ENCODE assay signal across 2 worm cellular contexts in the genomic region with DNA sequence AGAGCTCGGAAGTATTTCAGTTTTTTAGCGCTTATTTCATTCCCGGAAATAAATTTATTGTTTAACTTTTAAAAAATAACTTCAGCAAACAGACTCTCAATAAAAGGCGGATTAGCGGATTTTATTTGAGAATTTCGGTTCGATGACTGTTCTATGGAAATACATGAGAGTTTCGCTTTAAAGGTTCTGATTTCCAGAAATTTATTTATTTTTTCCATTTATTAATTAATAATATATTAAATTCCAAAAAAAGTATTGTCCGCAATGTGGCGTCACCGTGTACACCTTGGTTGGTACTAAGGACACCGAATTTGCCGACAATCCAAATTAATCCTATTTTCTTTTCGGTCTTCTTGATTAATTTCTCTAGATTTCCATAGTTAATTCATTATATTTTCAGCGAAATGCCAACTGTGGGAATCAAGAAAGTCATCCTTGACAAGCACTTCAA.
TF ChIP-seq lines count a peak whose summit lies in the region.

fars-3 (plus strand) TSS at position 401 of the 451 bp plus-strand sequence.

TF ChIP-seq in whole organism, L1 larva, 84 proteins besides CTCF, POLR2A, EP300 and RAD21 (continued from another document):
- TF ChIP-seq aly-2 (tag; optimal IDR thresholded peaks at IDR 0.05; lab: Kevin White, UChicago) (peak; percentile 46), blmp-1 (tag; optimal IDR thresholded peaks at IDR 0.05; lab: Kevin White, UChicago) (peak; percentile 52), mab-9 (GFP tag; IDR thresholded peaks at IDR 0.05; lab: Robert Waterston, UW) (no peak), unc-30 (tag; optimal IDR thresholded peaks at IDR 0.05; lab: Kevin White, UChicago) (no peak), xbp-1 (tag; optimal IDR thresholded peaks at IDR 0.05; lab: Kevin White, UChicago) (peak; percentile 13), efl-1 (optimal IDR thresholded peaks at IDR 0.05; lab: Kevin White, UChicago) (peak; percentile 1 to 8), efl-1 (GFP tag; optimal IDR thresholded peaks at IDR 0.05 in 1 of 2; lab: Kevin White, UChicago) (peak in 1 of 2 experiments; percentile 36)

TF ChIP-seq in whole organism, young adult, 124 proteins besides CTCF, POLR2A, EP300 and RAD21 (continued from another document):
- TF ChIP-seq rpc-1 (optimal IDR thresholded peaks at IDR 0.05; lab: Kevin White, UChicago) (no peak), rpc-1 (tag; optimal IDR thresholded peaks at IDR 0.05; lab: Kevin White, UChicago) (no peak), cebp-2 (GFP tag; IDR thresholded peaks at IDR 0.05; lab: Robert Waterston, UW) (no peak), lsl-1 (GFP tag; optimal IDR thresholded peaks at IDR 0.05; lab: Kevin White, UChicago) (peak; percentile 2), ama-1 (optimal IDR thresholded peaks at IDR 0.05; lab: Kevin White, UChicago) (no peak), ama-1 (GFP tag; optimal IDR thresholded peaks at IDR 0.05; lab: Kevin White, UChicago) (peak; percentile 16 to 68), lin-54 (GFP tag; optimal IDR thresholded peaks at IDR 0.05; lab: Kevin White, UChicago) (peak; percentile 61), snpc-3.4 (tag; optimal IDR thresholded peaks at IDR 0.05; lab: Kevin White, UChicago) (peak; percentile 57), Y67H2A.10 (GFP tag; conservative IDR thresholded peaks at IDR 0.05; lab: Robert Waterston, UW) (0 out of 2 replicates have a peak, but pooled peaks have one; percentile 32), egrh-3 (GFP tag; IDR thresholded peaks at IDR 0.05; lab: Robert Waterston, UW) (no peak), egl-44 (GFP tag; IDR thresholded peaks at IDR 0.05; lab: Robert Waterston, UW) (no peak), hsf-1 (GFP tag; IDR thresholded peaks at IDR 0.05; lab: Robert Waterston, UW) (peak; percentile 81), ccch-3 (GFP tag; optimal IDR thresholded peaks at IDR 0.05; lab: Kevin White, UChicago) (no peak), mxl-1 (tag; optimal IDR thresholded peaks at IDR 0.05; lab: Kevin White, UChicago) (no peak), F57A8.1 (GFP tag; optimal IDR thresholded peaks at IDR 0.05; lab: Kevin White, UChicago) (no peak), snpc-1.3 (tag; optimal IDR thresholded peaks at IDR 0.05; lab: Kevin White, UChicago; ENCODE audit: insufficient read depth) (no peak), athp-1 (tag; optimal IDR thresholded peaks at IDR 0.05; lab: Kevin White, UChicago) (peak; percentile 57), rec-8 (tag; optimal IDR thresholded peaks at IDR 0.05; lab: Kevin White, UChicago) (no peak), sea-2 (GFP tag; IDR thresholded peaks at IDR 0.05; lab: Robert Waterston, UW) (no peak), unc-62 (GFP tag; optimal IDR thresholded peaks at IDR 0.05; lab: Kevin White, UChicago) (no peak), ztf-6 (GFP tag; IDR thresholded peaks at IDR 0.05; lab: Robert Waterston, UW) (0 out of 2 replicates have a peak, but pooled peaks have one; percentile 6), Y79H2A.3 (GFP tag; conservative IDR thresholded peaks at IDR 0.05; lab: Robert Waterston, UW) (peak; percentile 60; the same call in 1 of the 2 replicates), T26A5.8 (tag; optimal IDR thresholded peaks at IDR 0.05; lab: Kevin White, UChicago) (peak; percentile 0), mes-4 (tag; optimal IDR thresholded peaks at IDR 0.05; lab: Kevin White, UChicago) (no peak), B0019.2 (GFP tag; conservative IDR thresholded peaks at IDR 0.05; lab: Robert Waterston, UW) (no peak), zim-3 (tag; optimal IDR thresholded peaks at IDR 0.05; lab: Kevin White, UChicago) (no peak), ceh-27 (GFP tag; optimal IDR thresholded peaks at IDR 0.05; lab: Kevin White, UChicago) (no peak), B0261.1 (tag; optimal IDR thresholded peaks at IDR 0.05; lab: Kevin White, UChicago) (no peak), F22D6.2 (tag; optimal IDR thresholded peaks at IDR 0.05; lab: Kevin White, UChicago) (no peak), T07F8.4 (tag; optimal IDR thresholded peaks at IDR 0.05; lab: Kevin White, UChicago) (no peak), ceh-100 (GFP tag; IDR thresholded peaks at IDR 0.05; lab: Robert Waterston, UW) (no peak), egl-18 (GFP tag; IDR thresholded peaks at IDR 0.05; lab: Robert Waterston, UW) (no peak), F49E8.2 (tag; optimal IDR thresholded peaks at IDR 0.05; lab: Kevin White, UChicago; ENCODE audit: insufficient read depth) (no peak), let-607 (tag; optimal IDR thresholded peaks at IDR 0.05; lab: Kevin White, UChicago) (no peak), chd-7 (tag; optimal IDR thresholded peaks at IDR 0.05; lab: Kevin White, UChicago) (no peak), ztf-26 (tag; optimal IDR thresholded peaks at IDR 0.05; lab: Kevin White, UChicago) (no peak), akir-1 (GFP tag; optimal IDR thresholded peaks at IDR 0.05; lab: Kevin White, UChicago) (no peak), ets-4 (GFP tag; optimal IDR thresholded peaks at IDR 0.05; lab: Kevin White, UChicago) (no peak), somi-1 (GFP tag; optimal IDR thresholded peaks at IDR 0.05; lab: Kevin White, UChicago) (no peak), madf-8 (GFP tag; conservative IDR thresholded peaks at IDR 0.05; lab: Robert Waterston, UW) (peak; percentile 15; the same call in 1 of the 2 replicates), ztf-3 (GFP tag; optimal IDR thresholded peaks at IDR 0.05; lab: Kevin White, UChicago) (no peak), B0035.1 (tag; optimal IDR thresholded peaks at IDR 0.05; lab: Kevin White, UChicago) (peak; percentile 46), nfya-2 (GFP tag; IDR thresholded peaks at IDR 0.05; lab: Robert Waterston, UW) (no peak), mel-28 (tag; optimal IDR thresholded peaks at IDR 0.05; lab: Kevin White, UChicago; ENCODE audit: borderline replicate concordance) (no peak), F39B2.1 (GFP tag; IDR thresholded peaks at IDR 0.05; lab: Robert Waterston, UW) (peak; percentile 39; the same call in 1 of the 2 replicates), tbx-9 (tag; optimal IDR thresholded peaks at IDR 0.05; lab: Kevin White, UChicago; ENCODE audit: borderline replicate concordance) (no peak), nhr-90 (tag; optimal IDR thresholded peaks at IDR 0.05; lab: Kevin White, UChicago) (no peak), ztf-18 (tag; optimal IDR thresholded peaks at IDR 0.05; lab: Kevin White, UChicago) (no peak), F52B5.7 (tag; optimal IDR thresholded peaks at IDR 0.05; lab: Kevin White, UChicago) (no peak), Y56A3A.18 (GFP tag; IDR thresholded peaks at IDR 0.05; lab: Robert Waterston, UW) (no peak), hlh-26 (GFP tag; conservative IDR thresholded peaks at IDR 0.05; lab: Robert Waterston, UW) (no peak), madf-10 (tag; optimal IDR thresholded peaks at IDR 0.05; lab: Kevin White, UChicago) (no peak), atf-7 (tag; optimal IDR thresholded peaks at IDR 0.05; lab: Kevin White, UChicago) (no peak), D2030.7 (GFP tag; IDR thresholded peaks at IDR 0.05; lab: Robert Waterston, UW) (no peak), tbp1 (GFP tag; optimal IDR thresholded peaks at IDR 0.05; lab: Kevin White, UChicago) (peak; percentile 24), dpff-1 (tag; optimal IDR thresholded peaks at IDR 0.05; lab: Kevin White, UChicago) (no peak), unc-130 (GFP tag; optimal IDR thresholded peaks at IDR 0.05; lab: Kevin White, UChicago) (no peak), die-1 (tag; optimal IDR thresholded peaks at IDR 0.05; lab: Kevin White, UChicago) (no peak), hlh-12 (tag; optimal IDR thresholded peaks at IDR 0.05; lab: Kevin White, UChicago) (no peak), gei-17 (GFP tag; optimal IDR thresholded peaks at IDR 0.05; lab: Kevin White, UChicago) (no peak), bed-1 (GFP tag; IDR thresholded peaks at IDR 0.05; lab: Robert Waterston, UW) (no peak), Y53G8AR.9 (GFP tag; conservative IDR thresholded peaks at IDR 0.05; lab: Robert Waterston, UW) (peak; percentile 71), efl-1 (GFP tag; optimal IDR thresholded peaks at IDR 0.05; lab: Kevin White, UChicago) (no peak), hmg-20 (GFP tag; IDR thresholded peaks at IDR 0.05; lab: Robert Waterston, UW) (no peak), nfyb-1 (GFP tag; IDR thresholded peaks at IDR 0.05; lab: Robert Waterston, UW) (no peak), snpc-4 (GFP tag; optimal IDR thresholded peaks at IDR 0.05; lab: Kevin White, UChicago) (peak; percentile 14), snpc-4 (tag; optimal IDR thresholded peaks at IDR 0.05; lab: Kevin White, UChicago) (peak in 1 of 4 experiments; percentile 41), F37B4.10 (GFP tag; IDR thresholded peaks at IDR 0.05; lab: Robert Waterston, UW) (no peak), pha-4 (tag; optimal IDR thresholded peaks at IDR 0.05; lab: Kevin White, UChicago) (no peak), attf-5 (GFP tag; optimal IDR thresholded peaks at IDR 0.05; lab: Kevin White, UChicago) (no peak), ekl-4 (GFP tag; IDR thresholded peaks at IDR 0.05; lab: Robert Waterston, UW) (peak; percentile 72; the same call in 1 of the 2 replicates), F10E7.11 (tag; optimal IDR thresholded peaks at IDR 0.05; lab: Kevin White, UChicago) (no peak), zfh-2 (GFP tag; conservative IDR thresholded peaks at IDR 0.05; lab: Robert Waterston, UW) (no peak), nhr-27 (tag; optimal IDR thresholded peaks at IDR 0.05; lab: Kevin White, UChicago) (peak; percentile 55), tlf-1 (GFP tag; optimal IDR thresholded peaks at IDR 0.05; lab: Kevin White, UChicago) (peak; percentile 62)
